Worm (Caenorhabditis elegans): ENCODE results near the gene let-60.

DNA sequence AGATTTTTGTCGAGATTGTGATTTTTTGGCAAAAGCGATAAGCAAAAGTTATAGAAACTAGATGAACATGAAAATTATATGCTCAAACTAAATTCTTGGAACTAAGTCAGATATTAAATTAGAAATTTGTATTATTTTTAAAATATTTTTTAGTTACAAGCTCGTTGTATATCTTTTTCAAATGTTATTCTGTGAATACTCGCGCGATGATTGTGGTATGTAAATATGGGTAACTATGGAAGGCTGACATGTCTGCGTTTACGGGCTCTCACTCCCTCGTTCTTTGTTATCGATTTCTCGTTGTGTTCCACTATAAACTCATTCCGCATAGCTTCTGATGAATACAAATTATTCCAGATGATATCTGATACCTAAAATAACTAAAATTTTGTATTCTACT is 3.3 kb upstream of the let-60 start, which contains the start of gene ZK792.7:
- TF ChIP-seq elt-1 (tag; optimal IDR thresholded peaks at IDR 0.05; ENCODE audit: borderline replicate concordance, insufficient read depth): no peak
- no peak for TF ChIP-seq snpc-4 (tag; optimal IDR thresholded peaks at IDR 0.05)
- peak; percentile 44 for TF ChIP-seq ces-1 (GFP tag; optimal IDR thresholded peaks at IDR 0.05)
- TF ChIP-seq nhr-28 (tag; optimal IDR thresholded peaks at IDR 0.05): no peak
- TF ChIP-seq ztf-11 (tag; optimal IDR thresholded peaks at IDR 0.05): no peak
- TF ChIP-seq lsy-2 (tag; optimal IDR thresholded peaks at IDR 0.05): no peak
- no peak for TF ChIP-seq elt-3 (tag; optimal IDR thresholded peaks at IDR 0.05)
- no peak for TF ChIP-seq sptf-1 (tag; optimal IDR thresholded peaks at IDR 0.05)
- TF ChIP-seq unc-39 (tag; optimal IDR thresholded peaks at IDR 0.05): no peak
- TF ChIP-seq zip-8 (tag; optimal IDR thresholded peaks at IDR 0.05): no peak
- TF ChIP-seq pha-4 (tag; optimal IDR thresholded peaks at IDR 0.05): peak; percentile 55
- TF ChIP-seq flh-1 (GFP tag; optimal IDR thresholded peaks at IDR 0.05): no peak
